Worm (Caenorhabditis elegans) whole organism, young adult: ENCODE measurements around the gene gen-1.

Source experiments
- B0035.1 ChIP-seq: sonication (generic microtip); optimal IDR thresholded peaks from 2 replicates; lab custom pipeline; 2016; ENCODE audit warnings: missing genetic modification characterization, mild to moderate bottlenecking, missing compliant biosample characterization, missing genotype, missing genetic modification reagents
- B0261.1 ChIP-seq: sonication (generic microtip); optimal IDR thresholded peaks from 2 replicates; lab custom pipeline; 2016; ENCODE audit warnings: mild to moderate bottlenecking, missing genetic modification characterization, moderate library complexity, missing compliant biosample characterization
- B0336.3 ChIP-seq: fragments of 200-800 bp; sonication (Bioruptor generic); IDR thresholded peaks from 2 replicates; pipeline ENCODE4 v1.3.6; 2022; ENCODE audit warnings: missing genetic modification characterization, missing compliant biosample characterization
- D2030.7 ChIP-seq: fragments of 200-800 bp; sonication (Bioruptor generic); IDR thresholded peaks from 2 replicates; pipeline ENCODE4 v1.3.6; 2022; ENCODE audit warnings: missing genetic modification reagents, missing genetic modification characterization, missing compliant biosample characterization
- F33H1.4 ChIP-seq: fragments of 200-800 bp; sonication (Bioruptor generic); IDR thresholded peaks from 2 replicates; pipeline ENCODE4 v1.3.6; 2022; ENCODE audit warnings: missing genetic modification reagents, missing genetic modification characterization, missing compliant biosample characterization
- F55B11.4 ChIP-seq: sonication (generic microtip); optimal IDR thresholded peaks from 2 replicates; lab custom pipeline; 2016; ENCODE audit warnings: missing compliant biosample characterization, missing genetic modification characterization, borderline replicate concordance; ENCODE audit not compliant: insufficient read depth
- K12H6.12 ChIP-seq: fragments of 200-800 bp; sonication (Bioruptor generic); optimal IDR thresholded peaks from 2 replicates; lab custom pipeline; 2018; ENCODE audit warnings: mild to moderate bottlenecking, missing genetic modification characterization, missing compliant biosample characterization
- T26A5.8 ChIP-seq: sonication (generic microtip); optimal IDR thresholded peaks from 2 replicates; lab custom pipeline; 2016; ENCODE audit warnings: missing genetic modification characterization, missing compliant biosample characterization
- Y53G8AR.9 ChIP-seq: fragments of 200-800 bp; sonication (Bioruptor generic); conservative IDR thresholded peaks from 2 replicates; pipeline ENCODE4 v1.3.6; 2022; ENCODE audit warnings: missing genetic modification reagents, missing genetic modification characterization, missing compliant biosample characterization
- Y56A3A.18 ChIP-seq: fragments of 200-800 bp; sonication (Bioruptor generic); IDR thresholded peaks from 2 replicates; pipeline ENCODE4 v1.3.6; 2022; ENCODE audit warnings: missing genetic modification reagents, missing genetic modification characterization, missing compliant biosample characterization
- Y95B8A.8 ChIP-seq: fragments of 200-800 bp; sonication (Bioruptor generic); IDR thresholded peaks from 2 replicates; pipeline ENCODE4 v1.3.6; 2022; ENCODE audit warnings: missing genetic modification reagents, missing genetic modification characterization, missing compliant biosample characterization
- ama-1 ChIP-seq, 3 experiments: fragments of 150-350 bp in 1 of 3; sonication (generic microtip) in 2 of 3; optimal IDR thresholded peaks; 2 replicates each; lab custom pipeline; 2014 to 2018; ENCODE audit warnings: missing biosample characterization in 2 of 3, missing genetic modification characterization in 2 of 3, missing genetic modification reagents in 2 of 3
- aptf-3 ChIP-seq: fragments of 200-800 bp; sonication (Bioruptor generic); IDR thresholded peaks from 2 replicates; pipeline ENCODE4 v1.3.6; 2022; ENCODE audit warnings: missing genetic modification characterization, missing compliant biosample characterization
- atf-7 ChIP-seq: sonication (generic microtip); optimal IDR thresholded peaks from 2 replicates; lab custom pipeline; 2017; ENCODE audit warnings: mild to moderate bottlenecking, missing genetic modification characterization, missing compliant biosample characterization
- attf-6 ChIP-seq: fragments of 200-800 bp; sonication (Bioruptor generic); IDR thresholded peaks from 2 replicates; pipeline ENCODE4 v1.3.6; 2022; ENCODE audit warnings: missing genetic modification reagents, missing genetic modification characterization, missing compliant biosample characterization
- bed-1 ChIP-seq: fragments of 200-800 bp; sonication (Bioruptor generic); IDR thresholded peaks from 2 replicates; pipeline ENCODE4 v1.3.6; 2022; ENCODE audit warnings: missing genetic modification reagents, missing genetic modification characterization, missing compliant biosample characterization
- ccch-3 ChIP-seq: fragments of 200-800 bp; sonication (Bioruptor generic); optimal IDR thresholded peaks from 2 replicates; lab custom pipeline; 2018; ENCODE audit warnings: mild to moderate bottlenecking, missing genetic modification characterization, missing compliant biosample characterization
- ceh-27 ChIP-seq: fragments of 200-800 bp; sonication (Bioruptor generic); optimal IDR thresholded peaks from 2 replicates; lab custom pipeline; 2018; ENCODE audit warnings: mild to moderate bottlenecking, missing genetic modification characterization, moderate library complexity, missing compliant biosample characterization
- ceh-79 ChIP-seq: sonication (generic microtip); optimal IDR thresholded peaks from 2 replicates; lab custom pipeline; 2017; ENCODE audit warnings: mild to moderate bottlenecking, missing genetic modification characterization, missing compliant biosample characterization
- ceh-91 ChIP-seq: fragments of 200-800 bp; sonication (Bioruptor generic); IDR thresholded peaks from 2 replicates; pipeline ENCODE4 v1.3.6; 2022; ENCODE audit warnings: missing genetic modification reagents, missing genetic modification characterization, missing compliant biosample characterization
- die-1 ChIP-seq: sonication (generic microtip); optimal IDR thresholded peaks from 2 replicates; lab custom pipeline; 2016; ENCODE audit warnings: missing genotype, mild to moderate bottlenecking, missing genetic modification characterization, missing compliant biosample characterization
- dpl-1 ChIP-seq: fragments of 150-350 bp; optimal IDR thresholded peaks from 2 replicates; lab custom pipeline; 2014; ENCODE audit warnings: missing biosample characterization, missing genetic modification reagents, missing genetic modification characterization
- egl-18 ChIP-seq: fragments of 200-800 bp; sonication (Bioruptor generic); IDR thresholded peaks from 2 replicates; pipeline ENCODE4 v1.3.6; 2022; ENCODE audit warnings: missing genetic modification reagents, missing genetic modification characterization, missing compliant biosample characterization
- ekl-4 ChIP-seq: fragments of 200-800 bp; sonication (Bioruptor generic); IDR thresholded peaks from 2 replicates; pipeline ENCODE4 v1.3.6; 2022; ENCODE audit warnings: missing genetic modification reagents, missing genetic modification characterization, missing compliant biosample characterization
- him-1 ChIP-seq: sonication (generic microtip); optimal IDR thresholded peaks from 2 replicates; lab custom pipeline; 2016; ENCODE audit warnings: missing genotype, missing genetic modification reagents, missing genetic modification characterization, missing compliant biosample characterization
- hmg-1.2 ChIP-seq: fragments of 200-800 bp; sonication (Bioruptor generic); IDR thresholded peaks from 2 replicates; pipeline ENCODE4 v1.3.6; 2022; ENCODE audit warnings: missing genetic modification reagents, missing genetic modification characterization, missing compliant biosample characterization
- hrde-1 ChIP-seq: sonication (generic microtip); optimal IDR thresholded peaks from 2 replicates; lab custom pipeline; 2016; ENCODE audit warnings: missing genetic modification characterization, mild to moderate bottlenecking, missing compliant biosample characterization, moderate library complexity, missing genotype, missing genetic modification reagents, borderline replicate concordance
- lag-1 ChIP-seq: fragments of 200-800 bp; sonication (Bioruptor generic); IDR thresholded peaks from 2 replicates; pipeline ENCODE4 v1.3.6; 2022; ENCODE audit warnings: missing genetic modification reagents, missing genetic modification characterization, missing compliant biosample characterization
- lin-26 ChIP-seq: fragments of 200-800 bp; sonication (Bioruptor generic); IDR thresholded peaks from 2 replicates; pipeline ENCODE4 v1.3.6; 2022; ENCODE audit warnings: missing genetic modification reagents, missing genetic modification characterization, missing compliant biosample characterization
- lin-35 ChIP-seq, 3 experiments: fragments of 150-350 bp in 2 of 3; sonication (generic microtip) in 1 of 3; optimal IDR thresholded peaks; 2 replicates each; lab custom pipeline; 2014 to 2018; ENCODE audit warnings: missing biosample characterization in 3 of 3, missing genetic modification characterization in 3 of 3, missing genetic modification reagents in 3 of 3
- lin-54 ChIP-seq: fragments of 200-800 bp; sonication (Bioruptor generic); optimal IDR thresholded peaks from 2 replicates; lab custom pipeline; 2018; ENCODE audit warnings: mild to moderate bottlenecking, missing genetic modification characterization, missing compliant biosample characterization
- lsl-1 ChIP-seq: fragments of 200-800 bp; sonication (Bioruptor generic); optimal IDR thresholded peaks from 2 replicates; lab custom pipeline; 2018; ENCODE audit warnings: mild to moderate bottlenecking, missing genetic modification characterization, moderate library complexity, missing compliant biosample characterization
- lsy-27 ChIP-seq: sonication (generic microtip); optimal IDR thresholded peaks from 2 replicates; lab custom pipeline; 2017; ENCODE audit warnings: missing genetic modification characterization, mild to moderate bottlenecking, missing compliant biosample characterization, antibody characterized with exemption, missing genotype, borderline replicate concordance; ENCODE audit not compliant: insufficient read depth
- nfya-1 ChIP-seq: sonication (generic microtip); optimal IDR thresholded peaks from 2 replicates; lab custom pipeline; 2017; ENCODE audit warnings: antibody characterized with exemption, missing compliant biosample characterization, missing genetic modification characterization, borderline replicate concordance; ENCODE audit not compliant: insufficient read depth
- nfya-2 ChIP-seq: fragments of 200-800 bp; sonication (Bioruptor generic); IDR thresholded peaks from 2 replicates; pipeline ENCODE4 v1.3.6; 2022; ENCODE audit warnings: missing genetic modification reagents, missing genetic modification characterization, missing compliant biosample characterization
- nhr-120 ChIP-seq: fragments of 200-800 bp; sonication (Bioruptor generic); IDR thresholded peaks from 2 replicates; pipeline ENCODE4 v1.3.6; 2022; ENCODE audit warnings: missing genetic modification characterization, missing compliant biosample characterization
- pha-4 ChIP-seq: fragments of 150-350 bp; sonication (generic microtip); optimal IDR thresholded peaks from 2 replicates; lab custom pipeline; 2014; ENCODE audit warnings: missing biosample characterization, missing genetic modification reagents, missing genetic modification characterization
- rec-8 ChIP-seq, 2 experiments: sonication (generic microtip); optimal IDR thresholded peaks; 2 replicates each; lab custom pipeline; 2016; ENCODE audit warnings: mild to moderate bottlenecking in 2 of 2, missing genetic modification characterization in 2 of 2, missing genetic modification reagents in 2 of 2, missing genotype in 2 of 2, missing biosample characterization in 1 of 2, missing compliant biosample characterization in 1 of 2, moderate library complexity in 1 of 2
- rpc-1 ChIP-seq, 2 experiments: fragments of 150-350 bp in 1 of 2; sonication (generic microtip) in 1 of 2; optimal IDR thresholded peaks; 2 replicates each; lab custom pipeline; 2014 to 2018; ENCODE audit warnings: missing biosample characterization in 1 of 2, missing genetic modification characterization in 1 of 2, missing genetic modification reagents in 1 of 2, missing genotype in 1 of 2
- sdz-38 ChIP-seq: sonication (generic microtip); optimal IDR thresholded peaks from 2 replicates; lab custom pipeline; 2016; ENCODE audit warnings: missing genotype, missing genetic modification characterization, missing compliant biosample characterization
- snpc-1.3 ChIP-seq: sonication (generic microtip); optimal IDR thresholded peaks from 2 replicates; lab custom pipeline; 2017; ENCODE audit warnings: missing genetic modification characterization, mild to moderate bottlenecking, missing compliant biosample characterization, antibody characterized with exemption, moderate library complexity, missing genotype, missing genetic modification reagents; ENCODE audit not compliant: insufficient read depth
- snpc-4 ChIP-seq, 5 experiments: fragments of 150-350 bp in 1 of 5; sonication (generic microtip) in 4 of 5; optimal IDR thresholded peaks; 2 replicates each; lab custom pipeline; 2014 to 2018; ENCODE audit warnings: missing genetic modification characterization in 5 of 5, missing biosample characterization in 3 of 5, antibody characterized with exemption in 2 of 5, mild to moderate bottlenecking in 2 of 5, missing compliant biosample characterization in 2 of 5, missing genotype in 2 of 5, moderate library complexity in 2 of 5, missing genetic modification reagents in 1 of 5
- tbp1 ChIP-seq: fragments of 200-800 bp; sonication (Bioruptor generic); optimal IDR thresholded peaks from 2 replicates; lab custom pipeline; 2018; ENCODE audit warnings: mild to moderate bottlenecking, missing genetic modification characterization, missing compliant biosample characterization
- tlf-1 ChIP-seq: fragments of 200-800 bp; sonication (Bioruptor generic); optimal IDR thresholded peaks from 2 replicates; lab custom pipeline; 2018; ENCODE audit warnings: mild to moderate bottlenecking, missing genetic modification characterization, missing compliant biosample characterization
- unc-62 ChIP-seq: fragments of 150-350 bp; optimal IDR thresholded peaks from 2 replicates; lab custom pipeline; 2014; ENCODE audit warnings: missing biosample characterization, missing genetic modification reagents, missing genetic modification characterization

gen-1 gene

DNA sequence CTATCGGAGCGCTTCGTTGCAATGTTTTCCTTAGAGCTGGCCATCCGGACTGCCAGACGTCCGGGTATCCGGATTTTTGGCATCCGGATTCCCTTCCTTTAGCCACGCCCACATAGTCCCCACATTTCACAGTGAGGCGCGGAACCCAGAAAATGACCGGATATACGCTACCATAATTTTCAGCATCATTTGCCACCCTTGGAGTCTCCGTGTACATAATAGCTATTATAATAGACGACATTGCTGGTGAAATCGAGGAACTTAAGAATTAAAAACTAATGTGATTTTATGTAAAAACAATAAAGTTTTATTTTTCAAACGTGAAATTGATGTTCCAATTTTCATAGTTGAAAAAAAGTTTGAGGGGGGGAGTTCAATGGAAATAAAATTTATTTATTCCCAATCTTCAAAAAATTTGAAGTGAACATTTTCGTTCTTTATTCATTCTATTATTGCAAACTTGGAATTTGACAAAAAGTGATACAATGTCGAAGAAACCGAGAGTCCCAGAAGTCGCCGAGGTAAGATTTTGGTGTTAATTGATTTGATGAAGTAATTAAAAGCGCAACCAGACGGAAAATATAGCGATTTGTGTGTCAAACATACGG lies 37.6 kb downstream of the gen-1 start (continued):
- TF ChIP-seq nfya-1 (tag; lab: Kevin White, UChicago), result no peak
- TF ChIP-seq rec-8 (tag; optimal IDR thresholded peaks at IDR 0.05; lab: Kevin White, UChicago), result peak in 1 of 2 experiments; percentile 27
- TF ChIP-seq unc-62 (GFP tag; lab: Kevin White, UChicago), result no peak
- peak; percentile 63 for TF ChIP-seq B0336.3 (GFP tag; lab: Robert Waterston, UW)
- peak; percentile 62 for TF ChIP-seq lsl-1 (GFP tag; lab: Kevin White, UChicago)
- no peak; the same call in 1 of the 2 replicates for TF ChIP-seq Y53G8AR.9 (GFP tag; lab: Robert Waterston, UW)
- TF ChIP-seq T26A5.8 (tag; lab: Kevin White, UChicago), result no peak
- TF ChIP-seq ceh-91 (GFP tag; lab: Robert Waterston, UW), result no peak
- no peak for TF ChIP-seq egl-18 (GFP tag; lab: Robert Waterston, UW)
- no peak for TF ChIP-seq Y56A3A.18 (GFP tag; lab: Robert Waterston, UW)
- TF ChIP-seq nhr-120 (GFP tag; lab: Robert Waterston, UW), result no peak
- peak; percentile 66; the same call in 1 of the 2 replicates for TF ChIP-seq lin-26 (GFP tag; lab: Robert Waterston, UW)
- TF ChIP-seq hmg-1.2 (GFP tag; lab: Robert Waterston, UW), result peak; percentile 86
- TF ChIP-seq pha-4 (tag; lab: Kevin White, UChicago), result no peak
- no peak for TF ChIP-seq B0035.1 (tag; lab: Kevin White, UChicago)
- TF ChIP-seq aptf-3, result no peak
- TF ChIP-seq rpc-1 (optimal IDR thresholded peaks at IDR 0.05; lab: Kevin White, UChicago), result no peak
- peak; percentile 7 for TF ChIP-seq rpc-1 (tag; optimal IDR thresholded peaks at IDR 0.05; lab: Kevin White, UChicago)
- no peak for TF ChIP-seq die-1 (tag; lab: Kevin White, UChicago)
- no peak for TF ChIP-seq F55B11.4 (tag; lab: Kevin White, UChicago)
- peak; percentile 85 for TF ChIP-seq hrde-1 (tag; lab: Kevin White, UChicago)
- peak; percentile 71 for TF ChIP-seq snpc-1.3
- TF ChIP-seq K12H6.12, result no peak
- TF ChIP-seq atf-7, result no peak
- peak; percentile 35; the same call in 1 of the 2 replicates for TF ChIP-seq F33H1.4 (GFP tag; lab: Robert Waterston, UW)
- TF ChIP-seq ama-1 (optimal IDR thresholded peaks at IDR 0.05; lab: Kevin White, UChicago), result no peak
- peak in 1 of 2 experiments; percentile 35 for TF ChIP-seq ama-1 (GFP tag; optimal IDR thresholded peaks at IDR 0.05; lab: Kevin White, UChicago)
- peak; percentile 85; the same call in 1 of the 2 replicates for TF ChIP-seq attf-6 (GFP tag; lab: Robert Waterston, UW)
- no peak for TF ChIP-seq sdz-38 (tag; lab: Kevin White, UChicago)
- no peak for TF ChIP-seq ceh-27 (GFP tag; lab: Kevin White, UChicago)
- no peak for TF ChIP-seq ccch-3
- TF ChIP-seq tbp1, result peak; percentile 73
- no peak for TF ChIP-seq dpl-1 (GFP tag; lab: Kevin White, UChicago)
- TF ChIP-seq B0261.1 (tag; lab: Kevin White, UChicago), result peak; percentile 4
- no peak for TF ChIP-seq bed-1
- peak; percentile 34 for TF ChIP-seq tlf-1
- no peak for TF ChIP-seq ceh-79 (tag; lab: Kevin White, UChicago)
- no peak for TF ChIP-seq Y95B8A.8 (GFP tag; lab: Robert Waterston, UW)
- TF ChIP-seq D2030.7 (GFP tag; lab: Robert Waterston, UW), result peak; percentile 80
- peak; percentile 12 for TF ChIP-seq lin-54 (GFP tag; lab: Kevin White, UChicago)
- TF ChIP-seq him-1, result peak; percentile 73
- TF ChIP-seq lsy-27 (tag; lab: Kevin White, UChicago), result no peak
- 0 out of 2 replicates have a peak, but pooled peaks have one; percentile 42 for TF ChIP-seq ekl-4 (GFP tag; lab: Robert Waterston, UW)
- peak; percentile 90 for TF ChIP-seq snpc-4 (GFP tag; optimal IDR thresholded peaks at IDR 0.05; lab: Kevin White, UChicago)
- peak; percentile 85 to 93 (median 90) for TF ChIP-seq snpc-4 (tag; optimal IDR thresholded peaks at IDR 0.05; lab: Kevin White, UChicago)
- TF ChIP-seq lin-35 (GFP tag; optimal IDR thresholded peaks at IDR 0.05; lab: Kevin White, UChicago), result no peak
- TF ChIP-seq nfya-2 (GFP tag; lab: Robert Waterston, UW), result 0 out of 2 replicates have a peak, but pooled peaks have one; percentile 36
- TF ChIP-seq lag-1, result no peak
